Fruit fly (Drosophila melanogaster): ENCODE measurements around the gene CG14968.

dm6 chr3L:3250922-3251658 is 51.8 kb downstream of the CG14968 start:
- TF ChIP-seq pan (optimal IDR thresholded peaks at IDR 0.05): no peak
- no peak for TF ChIP-seq usp (GFP tag; optimal IDR thresholded peaks at IDR 0.05)
- TF ChIP-seq CG8478 (optimal IDR thresholded peaks at IDR 0.05): no peak
- TF ChIP-seq psq (optimal IDR thresholded peaks at IDR 0.05): no peak
- TF ChIP-seq EcR (GFP tag; optimal IDR thresholded peaks at IDR 0.05): no peak
